Fruit fly (Drosophila melanogaster) whole organism, embryonic: ENCODE measurements around the gene CG33510.
A peak's percentile ranks its signal among the peaks of the same experiment; 100 is the strongest.

Experiments used
- Atf-2 ChIP-seq: fragments of 200-800 bp; sonication (Bioruptor generic); optimal IDR thresholded peaks from 2 replicates; lab custom pipeline; 2016; ENCODE audit warnings: missing biosample characterization, missing genetic modification characterization
- BtbVII ChIP-seq: fragments of 200-800 bp; sonication (Bioruptor generic); optimal IDR thresholded peaks from 3 replicates; lab custom pipeline; 2017; ENCODE audit warnings: missing biosample characterization, mild to moderate bottlenecking, missing genetic modification characterization
- CG10267 ChIP-seq: fragments of 200-800 bp; sonication (Bioruptor generic); optimal IDR thresholded peaks from 2 replicates; lab custom pipeline; 2018; ENCODE audit warnings: missing biosample characterization, mild to moderate bottlenecking, missing genetic modification characterization, moderate library complexity
- CG10565 ChIP-seq: fragments of 200-800 bp; sonication (Bioruptor generic); optimal IDR thresholded peaks from 3 replicates; lab custom pipeline; 2016; ENCODE audit warnings: missing biosample characterization, mild to moderate bottlenecking, missing genetic modification characterization
- CG13775 ChIP-seq: fragments of 200-800 bp; sonication (Bioruptor generic); optimal IDR thresholded peaks from 3 replicates; lab custom pipeline; 2017; ENCODE audit warnings: missing biosample characterization, mild to moderate bottlenecking, missing genetic modification characterization
- CG14014 ChIP-seq: fragments of 200-800 bp; sonication (Bioruptor generic); IDR thresholded peaks from 2 replicates; pipeline ENCODE4 v1.3.6; 2022; ENCODE audit warnings: missing biosample characterization, missing genetic modification characterization
- CG1602 ChIP-seq: fragments of 200-800 bp; sonication (Bioruptor generic); optimal IDR thresholded peaks from 3 replicates; lab custom pipeline; 2016; ENCODE audit warnings: missing biosample characterization, missing genetic modification characterization
- CG17186 ChIP-seq: fragments of 200-800 bp; sonication (Bioruptor generic); optimal IDR thresholded peaks from 3 replicates; lab custom pipeline; 2017; ENCODE audit warnings: missing biosample characterization, missing genetic modification reagents, missing genetic modification characterization
- CG17359 ChIP-seq: fragments of 200-800 bp; sonication (Bioruptor generic); optimal IDR thresholded peaks from 3 replicates; lab custom pipeline; 2018; ENCODE audit warnings: missing biosample characterization, mild to moderate bottlenecking, missing genetic modification characterization, moderate library complexity
- CG17361 ChIP-seq: fragments of 200-800 bp; sonication (Bioruptor generic); IDR thresholded peaks from 3 replicates; pipeline ENCODE4 v1.3.6; 2022; ENCODE audit warnings: missing biosample characterization, missing genetic modification characterization
- CG17802 ChIP-seq: fragments of 200-800 bp; sonication (Bioruptor generic); optimal IDR thresholded peaks from 2 replicates; lab custom pipeline; 2018; ENCODE audit warnings: missing biosample characterization, mild to moderate bottlenecking, missing genetic modification characterization, moderate library complexity
- CG17829 ChIP-seq: fragments of 200-800 bp; optimal IDR thresholded peaks from 2 replicates; lab custom pipeline; 2019; ENCODE audit warnings: missing biosample characterization, mild to moderate bottlenecking, missing genetic modification characterization, moderate library complexity
- CG18476 ChIP-seq: fragments of 200-800 bp; sonication (Bioruptor generic); optimal IDR thresholded peaks from 2 replicates; lab custom pipeline; 2016; ENCODE audit warnings: missing biosample characterization, mild to moderate bottlenecking, missing genetic modification characterization
- CG31365 ChIP-seq: fragments of 200-800 bp; sonication (Bioruptor generic); optimal IDR thresholded peaks from 2 replicates; lab custom pipeline; 2018; ENCODE audit warnings: missing biosample characterization, mild to moderate bottlenecking, missing genetic modification characterization
- CG34376 ChIP-seq: fragments of 200-800 bp; sonication (Bioruptor generic); optimal IDR thresholded peaks from 2 replicates; lab custom pipeline; 2018; ENCODE audit warnings: missing biosample characterization, mild to moderate bottlenecking, missing genetic modification characterization
- CG34422 ChIP-seq: fragments of 200-800 bp; sonication (Bioruptor generic); IDR thresholded peaks from 3 replicates; pipeline ENCODE4 v1.3.6; 2022; ENCODE audit warnings: missing biosample characterization, missing genetic modification characterization
- CG4730 ChIP-seq: fragments of 200-800 bp; sonication (Bioruptor generic); IDR thresholded peaks from 2 replicates; pipeline ENCODE4 v1.3.6; 2022; ENCODE audit warnings: missing biosample characterization, missing genetic modification characterization
- CG6254 ChIP-seq: fragments of 200-800 bp; sonication (Bioruptor generic); optimal IDR thresholded peaks from 3 replicates; lab custom pipeline; 2017; ENCODE audit warnings: mild to moderate bottlenecking, missing biosample characterization, missing genetic modification reagents, missing genetic modification characterization
- CG6683 ChIP-seq: fragments of 200-800 bp; sonication (Bioruptor generic); optimal IDR thresholded peaks from 2 replicates; lab custom pipeline; 2017; ENCODE audit warnings: missing biosample characterization, mild to moderate bottlenecking, missing genetic modification characterization, missing genetic modification reagents
- CG6854 ChIP-seq: fragments of 200-800 bp; sonication (Bioruptor generic); optimal IDR thresholded peaks from 3 replicates; lab custom pipeline; 2017; ENCODE audit warnings: missing biosample characterization, mild to moderate bottlenecking, missing genetic modification characterization
- CG7987 ChIP-seq: fragments of 200-800 bp; sonication (Bioruptor generic); optimal IDR thresholded peaks from 2 replicates; lab custom pipeline; 2018; ENCODE audit warnings: missing biosample characterization, mild to moderate bottlenecking, missing genetic modification characterization, moderate library complexity
- CG8944 ChIP-seq: fragments of 200-800 bp; sonication (Bioruptor generic); optimal IDR thresholded peaks from 3 replicates; lab custom pipeline; 2016; ENCODE audit warnings: missing biosample characterization, missing genetic modification characterization
- D19B ChIP-seq: fragments of 200-800 bp; sonication (Bioruptor generic); optimal IDR thresholded peaks from 2 replicates; lab custom pipeline; 2017; ENCODE audit warnings: missing biosample characterization, mild to moderate bottlenecking, missing genetic modification characterization
- Deaf1 ChIP-seq: fragments of 200-800 bp; optimal IDR thresholded peaks from 3 replicates; lab custom pipeline; 2019; ENCODE audit warnings: missing biosample characterization, mild to moderate bottlenecking, missing genetic modification characterization, moderate library complexity
- E2f1 ChIP-seq: fragments of 200-800 bp; sonication (Bioruptor generic); IDR thresholded peaks from 2 replicates; pipeline ENCODE4 v1.3.6; 2022; ENCODE audit warnings: missing biosample characterization, missing genetic modification characterization
- E2f2 ChIP-seq: fragments of 200-800 bp; sonication (Bioruptor generic); IDR thresholded peaks from 2 replicates; pipeline ENCODE4 v1.3.6; 2022; ENCODE audit warnings: missing biosample characterization, missing genetic modification characterization
- Fer1 ChIP-seq: fragments of 200-800 bp; sonication (Bioruptor generic); optimal IDR thresholded peaks from 2 replicates; lab custom pipeline; 2017; ENCODE audit warnings: missing biosample characterization, mild to moderate bottlenecking, missing genetic modification characterization
- HHEX ChIP-seq: fragments of 200-800 bp; sonication (Bioruptor generic); optimal IDR thresholded peaks from 3 replicates; lab custom pipeline; 2017; ENCODE audit warnings: missing biosample characterization, mild to moderate bottlenecking, missing genetic modification characterization, missing genetic modification reagents
- Hmr ChIP-seq: fragments of 200-800 bp; sonication (Bioruptor generic); optimal IDR thresholded peaks from 3 replicates; lab custom pipeline; 2017; ENCODE audit warnings: mild to moderate bottlenecking, missing biosample characterization, missing genetic modification reagents, missing genetic modification characterization
- Myb ChIP-seq: fragments of 200-800 bp; sonication (Bioruptor generic); optimal IDR thresholded peaks from 2 replicates; lab custom pipeline; 2016; ENCODE audit warnings: missing biosample characterization, missing genetic modification characterization
- Six4 ChIP-seq: fragments of 200-800 bp; sonication (Bioruptor generic); optimal IDR thresholded peaks from 2 replicates; lab custom pipeline; 2016; ENCODE audit warnings: missing biosample characterization, missing genetic modification characterization
- Taf1 ChIP-seq: fragments of 200-800 bp; sonication (Bioruptor generic); IDR thresholded peaks from 2 replicates; pipeline ENCODE4 v1.3.6; 2022; ENCODE audit warnings: missing biosample characterization, missing genetic modification characterization
- bbx ChIP-seq: fragments of 200-800 bp; sonication (Bioruptor generic); IDR thresholded peaks from 2 replicates; pipeline ENCODE4 v1.3.6; 2022; ENCODE audit warnings: missing biosample characterization, missing genetic modification characterization; ENCODE audit not compliant: partially characterized antibody
- bcd ChIP-seq: fragments of 200-800 bp; sonication (Bioruptor generic); optimal IDR thresholded peaks from 2 replicates; lab custom pipeline; 2017; ENCODE audit warnings: missing biosample characterization, mild to moderate bottlenecking, missing genetic modification characterization
- chn ChIP-seq: fragments of 200-800 bp; sonication (Bioruptor generic); optimal IDR thresholded peaks from 2 replicates; lab custom pipeline; 2016; ENCODE audit warnings: missing biosample characterization, missing genetic modification characterization
- croc ChIP-seq: fragments of 200-800 bp; sonication (Bioruptor generic); conservative IDR thresholded peaks from 3 replicates; pipeline ENCODE4 v1.3.6; 2022; ENCODE audit warnings: missing biosample characterization, missing genetic modification characterization
- crol ChIP-seq: fragments of 200-800 bp; sonication (Bioruptor generic); IDR thresholded peaks from 2 replicates; pipeline ENCODE4 v1.3.6; 2022; ENCODE audit warnings: missing biosample characterization, missing genetic modification characterization
- ind ChIP-seq: fragments of 200-800 bp; sonication (Bioruptor generic); optimal IDR thresholded peaks from 3 replicates; lab custom pipeline; 2016; ENCODE audit warnings: missing biosample characterization, missing genetic modification characterization
- jing ChIP-seq: fragments of 200-800 bp; sonication (Bioruptor generic); optimal IDR thresholded peaks from 2 replicates; lab custom pipeline; 2018; ENCODE audit warnings: missing biosample characterization, mild to moderate bottlenecking, missing genetic modification characterization
- lab ChIP-seq: fragments of 200-800 bp; sonication (Bioruptor generic); optimal IDR thresholded peaks from 3 replicates; lab custom pipeline; 2017; ENCODE audit warnings: missing biosample characterization, missing genetic modification characterization, mild to moderate bottlenecking, moderate library complexity, missing genetic modification reagents
- lola ChIP-seq, 3 experiments: fragments of >200 bp in 2 of 3; fragments of 200-800 bp in 1 of 3; sonication (Bioruptor generic) in 1 of 3; optimal IDR thresholded peaks; 2 replicates each; lab custom pipeline; 2017 to 2019; ENCODE audit warnings: missing biosample characterization in 3 of 3, missing genetic modification characterization in 3 of 3, mild to moderate bottlenecking in 1 of 3, moderate library complexity in 1 of 3
- org-1 ChIP-seq: fragments of 200-800 bp; sonication (Bioruptor generic); optimal IDR thresholded peaks from 2 replicates; lab custom pipeline; 2017; ENCODE audit warnings: missing biosample characterization, missing genetic modification characterization
- psq ChIP-seq: fragments of 200-800 bp; sonication (Bioruptor generic); optimal IDR thresholded peaks from 2 replicates; lab custom pipeline; 2017; ENCODE audit warnings: missing biosample characterization, missing genetic modification characterization
- schlank ChIP-seq: fragments of 200-800 bp; sonication (Bioruptor generic); optimal IDR thresholded peaks from 2 replicates; lab custom pipeline; 2018; ENCODE audit warnings: missing biosample characterization, mild to moderate bottlenecking, missing genetic modification characterization
- slbo ChIP-seq: fragments of 200-800 bp; sonication (Bioruptor generic); IDR thresholded peaks from 2 replicates; pipeline ENCODE4 v1.3.6; 2022; ENCODE audit warnings: missing biosample characterization, missing genetic modification characterization
- so ChIP-seq: fragments of 200-800 bp; sonication (Bioruptor generic); IDR thresholded peaks from 3 replicates; pipeline ENCODE4 v1.3.6; 2022; ENCODE audit warnings: missing biosample characterization, missing genetic modification characterization
- sob ChIP-seq: fragments of 200-800 bp; sonication (Bioruptor generic); IDR thresholded peaks from 2 replicates; pipeline ENCODE4 v1.3.6; 2022; ENCODE audit warnings: missing biosample characterization, missing genetic modification characterization
- unpg ChIP-seq: fragments of 200-800 bp; sonication (Bioruptor generic); optimal IDR thresholded peaks from 3 replicates; lab custom pipeline; 2018; ENCODE audit warnings: missing biosample characterization, mild to moderate bottlenecking, missing genetic modification characterization, moderate library complexity
- vvl ChIP-seq: fragments of 200-800 bp; sonication (Bioruptor generic); IDR thresholded peaks from 2 replicates; pipeline ENCODE4 v1.3.6; 2022; ENCODE audit warnings: missing biosample characterization, missing genetic modification characterization
- zfh2 ChIP-seq: fragments of 200-800 bp; sonication (Bioruptor generic); optimal IDR thresholded peaks from 2 replicates; lab custom pipeline; 2016; ENCODE audit warnings: missing biosample characterization, missing genetic modification characterization

CG33510 gene

DNA sequence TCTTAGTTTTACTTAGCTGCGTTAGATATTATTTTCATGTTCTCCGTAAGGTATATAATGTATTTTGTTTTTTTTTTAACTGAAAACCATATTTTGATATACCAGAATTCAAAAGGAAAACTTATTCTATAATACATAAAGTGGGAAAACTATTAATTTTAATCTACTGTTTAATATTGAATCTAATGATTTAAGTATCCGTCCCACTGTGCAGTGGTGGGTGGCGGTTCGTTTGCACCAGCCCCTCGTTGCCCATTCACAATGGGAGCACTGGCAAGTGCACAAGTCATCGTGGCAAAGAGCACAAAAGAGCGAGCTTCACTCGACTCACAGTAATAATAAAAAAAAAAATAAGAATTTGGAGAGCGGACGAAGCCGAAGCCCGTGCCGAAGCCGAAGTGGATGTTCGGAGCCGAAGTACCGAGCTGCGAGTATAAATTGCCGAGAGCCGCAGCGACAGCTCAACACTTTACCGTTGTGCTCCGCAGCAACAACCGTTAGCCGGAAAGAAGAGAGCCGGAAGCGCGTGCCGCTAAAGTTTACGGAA lies 12.4 kb upstream of the CG33510 start, which contains the start of gene CG34136 (continued):
- TF ChIP-seq Myb (GFP tag; lab: Kevin White, UChicago) (no peak), CG17802 (no peak), CG34422 (GFP tag; lab: Robert Waterston, UW) (no peak), bcd (GFP tag; lab: Kevin White, UChicago) (peak; percentile 32), CG17829 (tag; lab: Kevin White, UChicago) (peak; percentile 24), Deaf1 (tag; lab: Kevin White, UChicago) (peak; percentile 99), croc (GFP tag; lab: Robert Waterston, UW) (no peak), CG6254 (GFP tag; lab: Kevin White, UChicago) (peak; percentile 6), schlank (tag; lab: Kevin White, UChicago) (no peak), CG14014 (GFP tag; lab: Robert Waterston, UW) (no peak), BtbVII (GFP tag; lab: Kevin White, UChicago) (peak; percentile 6), CG6683 (GFP tag; lab: Kevin White, UChicago) (peak; percentile 36), psq (no peak), crol (GFP tag; lab: Robert Waterston, UW) (no peak), D19B (GFP tag; lab: Kevin White, UChicago) (no peak), CG4730 (GFP tag; lab: Robert Waterston, UW) (no peak), bbx (peak; percentile 25; the same call in 1 of the 2 replicates), vvl (GFP tag; lab: Robert Waterston, UW) (peak; percentile 55; the same call in 1 of the 2 replicates), CG7987 (peak; percentile 13), CG8944 (no peak), lab (GFP tag; lab: Kevin White, UChicago) (peak; percentile 69), Fer1 (peak; percentile 12), Hmr (GFP tag; lab: Kevin White, UChicago) (peak; percentile 31), chn (peak; percentile 81), sob (GFP tag; lab: Robert Waterston, UW) (peak; percentile 46; the same call in 1 of the 2 replicates), Taf1 (GFP tag; lab: Robert Waterston, UW) (no peak), E2f1 (GFP tag; lab: Robert Waterston, UW) (peak; percentile 26; the same call in 1 of the 2 replicates), CG34376 (GFP tag; lab: Kevin White, UChicago) (peak; percentile 54), unpg (GFP tag; lab: Kevin White, UChicago) (peak; percentile 28), org-1 (GFP tag; lab: Kevin White, UChicago) (peak; percentile 33), CG10565 (no peak), CG18476 (peak; percentile 42), Atf-2 (GFP tag; lab: Kevin White, UChicago) (peak; percentile 16), lola (GFP tag; optimal IDR thresholded peaks at IDR 0.05; lab: Kevin White, UChicago) (peak in 1 of 3 experiments; percentile 11), Six4 (GFP tag; lab: Kevin White, UChicago) (peak; percentile 56), CG17186 (no peak), CG13775 (GFP tag; lab: Kevin White, UChicago) (peak; percentile 29), HHEX (GFP tag; lab: Kevin White, UChicago) (peak; percentile 19), ind (peak; percentile 29), zfh2 (no peak), slbo (GFP tag; lab: Robert Waterston, UW) (peak; percentile 60), so (GFP tag; lab: Robert Waterston, UW) (0 out of 3 replicates have a peak, but pooled peaks have one; percentile 26), jing (GFP tag; lab: Kevin White, UChicago) (no peak), CG31365 (tag; lab: Kevin White, UChicago) (no peak), CG17359 (tag; lab: Kevin White, UChicago) (peak; percentile 56), E2f2 (GFP tag; lab: Robert Waterston, UW) (no peak; the same call in 1 of the 2 replicates), CG10267 (tag; lab: Kevin White, UChicago) (peak; percentile 28), CG6854 (peak; percentile 5), CG1602 (GFP tag; lab: Kevin White, UChicago) (peak; percentile 3), CG17361 (GFP tag; lab: Robert Waterston, UW) (peak; percentile 66; the same call in 2 of the 3 replicates)
